Fruit fly (Drosophila melanogaster) whole organism, prepupa: ENCODE measurements around the gene JMJD4.

Experiments
- CG10631 ChIP-seq: fragments of 200-800 bp; sonication (Bioruptor generic); optimal IDR thresholded peaks from 2 replicates; lab custom pipeline; 2016; ENCODE audit warnings: missing biosample characterization, missing genetic modification characterization
- CG10669 ChIP-seq: fragments of 200-800 bp; sonication (Bioruptor generic); optimal IDR thresholded peaks from 3 replicates; lab custom pipeline; 2018; ENCODE audit warnings: missing biosample characterization, mild to moderate bottlenecking, missing genetic modification characterization, moderate library complexity
- CG11294 ChIP-seq: fragments of 200-800 bp; sonication (Bioruptor generic); IDR thresholded peaks from 2 replicates; pipeline ENCODE4 v1.3.6; 2022; ENCODE audit warnings: missing biosample characterization, missing genetic modification characterization
- CG11762 ChIP-seq: fragments of 200-800 bp; sonication (Bioruptor generic); optimal IDR thresholded peaks from 3 replicates; lab custom pipeline; 2016; ENCODE audit warnings: missing biosample characterization, missing genetic modification characterization; ENCODE audit not compliant: insufficient read depth
- CG11902 ChIP-seq: fragments of 200-800 bp; sonication (Bioruptor generic); optimal IDR thresholded peaks from 3 replicates; lab custom pipeline; 2016; ENCODE audit warnings: missing biosample characterization, missing genetic modification characterization
- CG15336 ChIP-seq: fragments of 200-800 bp; sonication (Bioruptor generic); IDR thresholded peaks from 2 replicates; pipeline ENCODE4 v1.3.6; 2022; ENCODE audit warnings: missing biosample characterization, missing genetic modification characterization
- CG1621 ChIP-seq: fragments of 200-800 bp; sonication (Bioruptor generic); optimal IDR thresholded peaks from 3 replicates; lab custom pipeline; 2018; ENCODE audit warnings: missing biosample characterization, mild to moderate bottlenecking, missing genetic modification characterization
- CG32006 ChIP-seq: fragments of 200-800 bp; sonication (Bioruptor generic); optimal IDR thresholded peaks from 3 replicates; lab custom pipeline; 2017; ENCODE audit warnings: missing biosample characterization, mild to moderate bottlenecking, missing genetic modification characterization
- CG34406 ChIP-seq: fragments of 200-800 bp; sonication (Bioruptor generic); optimal IDR thresholded peaks from 3 replicates; lab custom pipeline; 2016; ENCODE audit warnings: missing biosample characterization, missing genetic modification characterization
- CG3919 ChIP-seq: fragments of 200-800 bp; sonication (Bioruptor generic); optimal IDR thresholded peaks from 3 replicates; lab custom pipeline; 2016; ENCODE audit warnings: missing biosample characterization, missing genetic modification characterization
- CG6163 ChIP-seq: fragments of 200-800 bp; sonication (Bioruptor generic); IDR thresholded peaks from 3 replicates; pipeline ENCODE4 v1.3.6; 2022; ENCODE audit warnings: missing biosample characterization, missing genetic modification characterization
- CG6276 ChIP-seq: fragments of 200-800 bp; sonication (Bioruptor generic); optimal IDR thresholded peaks from 2 replicates; lab custom pipeline; 2017; ENCODE audit warnings: missing biosample characterization, mild to moderate bottlenecking, missing genetic modification characterization
- CG6792 ChIP-seq: fragments of 200-800 bp; sonication (Bioruptor generic); optimal IDR thresholded peaks from 3 replicates; lab custom pipeline; 2016; ENCODE audit warnings: missing biosample characterization, missing genetic modification characterization
- CG6854 ChIP-seq: fragments of 200-800 bp; sonication (Bioruptor generic); optimal IDR thresholded peaks from 2 replicates; lab custom pipeline; 2017; ENCODE audit warnings: missing biosample characterization, mild to moderate bottlenecking, missing genetic modification characterization
- CG7368 ChIP-seq: fragments of 200-800 bp; sonication (Bioruptor generic); optimal IDR thresholded peaks from 3 replicates; lab custom pipeline; 2016; ENCODE audit warnings: missing biosample characterization, missing genetic modification characterization
- CG8119 ChIP-seq: fragments of 200-800 bp; sonication (Bioruptor generic); IDR thresholded peaks from 3 replicates; pipeline ENCODE4 v1.3.6; 2022; ENCODE audit warnings: missing biosample characterization, missing genetic modification characterization
- CG8632 ChIP-seq: fragments of 200-800 bp; sonication (Bioruptor generic); optimal IDR thresholded peaks from 3 replicates; lab custom pipeline; 2016; ENCODE audit warnings: missing biosample characterization, missing genetic modification characterization
- CG9139 ChIP-seq: fragments of 200-800 bp; sonication (Bioruptor generic); optimal IDR thresholded peaks from 3 replicates; lab custom pipeline; 2017; ENCODE audit warnings: missing biosample characterization, mild to moderate bottlenecking, missing genetic modification characterization
- Eip75B ChIP-seq: fragments of 200-800 bp; sonication (Bioruptor generic); optimal IDR thresholded peaks from 3 replicates; lab custom pipeline; 2016; ENCODE audit warnings: missing biosample characterization, missing genetic modification characterization
- Eip78C ChIP-seq: fragments of 200-800 bp; sonication (Bioruptor generic); peaks from one replicate; lab custom pipeline; 2016; ENCODE audit warnings: missing biosample characterization, missing genetic modification characterization
- Ets21C ChIP-seq: fragments of 200-800 bp; sonication (Bioruptor generic); optimal IDR thresholded peaks from 3 replicates; lab custom pipeline; 2016; ENCODE audit warnings: missing biosample characterization, missing genetic modification characterization
- Gug ChIP-seq: fragments of 200-800 bp; sonication (Bioruptor generic); IDR thresholded peaks from 2 replicates; pipeline ENCODE4 v1.3.6; 2022; ENCODE audit warnings: missing biosample characterization, missing genetic modification characterization
- Hr39 ChIP-seq: fragments of 200-800 bp; sonication (Bioruptor generic); optimal IDR thresholded peaks from 2 replicates; lab custom pipeline; 2016; ENCODE audit warnings: missing biosample characterization, missing genetic modification characterization
- Hr4 ChIP-seq: fragments of 200-800 bp; sonication (Bioruptor generic); optimal IDR thresholded peaks from 3 replicates; lab custom pipeline; 2016; ENCODE audit warnings: missing biosample characterization, missing genetic modification characterization
- Lpt ChIP-seq: fragments of 200-800 bp; sonication (Bioruptor generic); optimal IDR thresholded peaks from 3 replicates; lab custom pipeline; 2016; ENCODE audit warnings: missing biosample characterization, missing genetic modification characterization
- Met ChIP-seq: fragments of 200-800 bp; sonication (Bioruptor generic); optimal IDR thresholded peaks from 3 replicates; lab custom pipeline; 2016; ENCODE audit warnings: missing biosample characterization, missing genetic modification characterization
- OdsH ChIP-seq: fragments of 200-800 bp; sonication (Bioruptor generic); optimal IDR thresholded peaks from 3 replicates; lab custom pipeline; 2016; ENCODE audit warnings: missing biosample characterization, missing genetic modification characterization
- Smox ChIP-seq: fragments of 200-800 bp; sonication (Bioruptor generic); optimal IDR thresholded peaks from 3 replicates; lab custom pipeline; 2016; ENCODE audit warnings: missing biosample characterization, missing genetic modification characterization
- Sox14 ChIP-seq: fragments of 200-800 bp; sonication (Bioruptor generic); optimal IDR thresholded peaks from 3 replicates; lab custom pipeline; 2016; ENCODE audit warnings: missing biosample characterization, missing genetic modification characterization
- acj6 ChIP-seq: fragments of 200-800 bp; sonication (Bioruptor generic); optimal IDR thresholded peaks from 3 replicates; lab custom pipeline; 2016; ENCODE audit warnings: missing biosample characterization, missing genetic modification characterization
- cyc ChIP-seq: fragments of 200-800 bp; sonication (Bioruptor generic); optimal IDR thresholded peaks from 3 replicates; lab custom pipeline; 2016; ENCODE audit warnings: missing biosample characterization, missing genetic modification characterization
- dac ChIP-seq: fragments of 200-800 bp; sonication (Bioruptor generic); optimal IDR thresholded peaks from 2 replicates; lab custom pipeline; 2017; ENCODE audit warnings: missing biosample characterization, mild to moderate bottlenecking, missing genetic modification characterization
- dsx ChIP-seq: fragments of 200-800 bp; optimal IDR thresholded peaks from 3 replicates; lab custom pipeline; 2019; ENCODE audit warnings: missing biosample characterization, mild to moderate bottlenecking, missing genetic modification characterization, moderate library complexity; ENCODE audit not compliant: poor library complexity, severe bottlenecking
- eg ChIP-seq: fragments of 200-800 bp; sonication (Bioruptor generic); IDR thresholded peaks from 3 replicates; pipeline ENCODE4 v1.3.6; 2022; ENCODE audit warnings: missing biosample characterization, missing genetic modification characterization
- esn ChIP-seq: fragments of 200-800 bp; sonication (Bioruptor generic); optimal IDR thresholded peaks from 2 replicates; lab custom pipeline; 2016; ENCODE audit warnings: missing biosample characterization, mild to moderate bottlenecking, missing genetic modification characterization, moderate library complexity
- fkh ChIP-seq: fragments of 200-800 bp; sonication (Bioruptor generic); optimal IDR thresholded peaks from 3 replicates; lab custom pipeline; 2017; ENCODE audit warnings: missing biosample characterization, mild to moderate bottlenecking, missing genetic modification characterization, moderate library complexity
- lz ChIP-seq: fragments of 200-800 bp; sonication (Bioruptor generic); optimal IDR thresholded peaks from 3 replicates; lab custom pipeline; 2016; ENCODE audit warnings: missing biosample characterization, missing genetic modification characterization
- net ChIP-seq: fragments of 200-800 bp; sonication (Bioruptor generic); optimal IDR thresholded peaks from 3 replicates; lab custom pipeline; 2016; ENCODE audit warnings: missing biosample characterization, missing genetic modification characterization
- spab ChIP-seq: fragments of 200-800 bp; sonication (Bioruptor generic); optimal IDR thresholded peaks from 2 replicates; lab custom pipeline; 2017; ENCODE audit warnings: missing biosample characterization, mild to moderate bottlenecking, missing genetic modification characterization, missing genetic modification reagents
- ss ChIP-seq, 2 experiments: fragments of 200-800 bp; sonication (Bioruptor generic); optimal IDR thresholded peaks; 2 replicates in 1 of 2; 3 replicates in 1 of 2; lab custom pipeline; 2017 to 2018; ENCODE audit warnings: mild to moderate bottlenecking in 2 of 2, missing biosample characterization in 2 of 2, missing genetic modification characterization in 2 of 2, moderate library complexity in 1 of 2
- svp ChIP-seq: fragments of 200-800 bp; sonication (Bioruptor generic); peaks from one replicate; lab custom pipeline; 2016; ENCODE audit warnings: missing biosample characterization, missing genetic modification characterization
- vri ChIP-seq: fragments of 200-800 bp; sonication (Bioruptor generic); optimal IDR thresholded peaks from 3 replicates; lab custom pipeline; 2016; ENCODE audit warnings: missing biosample characterization, mild to moderate bottlenecking, missing genetic modification characterization

JMJD4 gene

DNA sequence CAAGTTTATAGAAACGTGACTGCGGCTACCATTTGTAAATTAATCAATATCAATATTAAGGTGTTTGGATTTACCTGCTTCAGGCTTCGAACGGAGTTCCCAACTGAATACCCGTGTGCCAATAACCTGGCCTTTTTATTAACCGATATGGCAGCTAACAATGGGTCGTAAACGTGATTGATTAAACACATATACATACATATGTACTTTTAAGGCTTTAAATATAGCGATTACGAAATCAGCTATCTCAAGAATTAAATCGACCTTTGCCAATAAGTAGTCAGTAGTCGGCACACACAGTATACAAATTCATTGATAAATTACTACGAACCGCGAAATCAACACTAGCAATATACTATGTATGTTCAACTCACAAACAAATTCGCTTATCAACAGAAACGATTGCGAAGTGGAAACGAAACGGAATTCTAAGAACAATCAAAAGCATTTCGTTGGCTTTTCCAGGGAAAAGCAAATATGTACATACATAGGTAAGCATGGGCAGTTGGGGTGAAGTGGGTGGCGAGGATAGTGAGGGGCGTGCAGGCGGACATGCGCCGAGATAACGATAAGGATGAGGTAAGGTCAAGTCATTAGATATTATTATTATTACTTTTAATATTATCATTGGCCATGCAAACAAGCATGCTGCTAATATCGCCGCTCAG is 10.4 kb downstream of the JMJD4 start (continued):
- TF ChIP-seq Smox (GFP tag; lab: Kevin White, UChicago), result no peak
- TF ChIP-seq CG8632, result no peak
- no peak for TF ChIP-seq CG3919 (GFP tag; lab: Kevin White, UChicago)
- no peak for TF ChIP-seq ss (GFP tag; optimal IDR thresholded peaks at IDR 0.05; lab: Kevin White, UChicago)
- no peak for TF ChIP-seq Eip75B (GFP tag; lab: Kevin White, UChicago)
- TF ChIP-seq net (GFP tag; lab: Kevin White, UChicago), result no peak
- TF ChIP-seq Gug (GFP tag; lab: Robert Waterston, UW), result no peak
- peak; percentile 12 for TF ChIP-seq spab (GFP tag; lab: Kevin White, UChicago)
- no peak for TF ChIP-seq dsx (GFP tag; lab: Kevin White, UChicago)
- TF ChIP-seq lz (GFP tag; lab: Kevin White, UChicago), result no peak
- peak; percentile 12 for TF ChIP-seq esn (GFP tag; lab: Kevin White, UChicago)
- no peak for TF ChIP-seq CG9139 (GFP tag; lab: Kevin White, UChicago)
- TF ChIP-seq CG6163, result no peak
- no peak for TF ChIP-seq cyc (GFP tag; lab: Kevin White, UChicago)
- no peak for TF ChIP-seq Ets21C (GFP tag; lab: Kevin White, UChicago)
- no peak for TF ChIP-seq OdsH (GFP tag; lab: Kevin White, UChicago)
- TF ChIP-seq CG34406 (GFP tag; lab: Kevin White, UChicago), result no peak
- TF ChIP-seq Hr4 (GFP tag; lab: Kevin White, UChicago), result no peak
- TF ChIP-seq eg (GFP tag; lab: Robert Waterston, UW), result no peak
- no peak for TF ChIP-seq CG11762 (GFP tag; lab: Kevin White, UChicago)
- TF ChIP-seq CG6854 (GFP tag; lab: Kevin White, UChicago), result peak; percentile 17
- TF ChIP-seq CG6276, result peak; percentile 4
- TF ChIP-seq CG10631 (GFP tag; lab: Kevin White, UChicago), result no peak
- no peak for TF ChIP-seq Lpt (GFP tag; lab: Kevin White, UChicago)
- peak; percentile 91 for TF ChIP-seq vri
- TF ChIP-seq CG15336 (GFP tag; lab: Robert Waterston, UW), result no peak
- no peak for TF ChIP-seq Sox14 (GFP tag; lab: Kevin White, UChicago)

DNA sequence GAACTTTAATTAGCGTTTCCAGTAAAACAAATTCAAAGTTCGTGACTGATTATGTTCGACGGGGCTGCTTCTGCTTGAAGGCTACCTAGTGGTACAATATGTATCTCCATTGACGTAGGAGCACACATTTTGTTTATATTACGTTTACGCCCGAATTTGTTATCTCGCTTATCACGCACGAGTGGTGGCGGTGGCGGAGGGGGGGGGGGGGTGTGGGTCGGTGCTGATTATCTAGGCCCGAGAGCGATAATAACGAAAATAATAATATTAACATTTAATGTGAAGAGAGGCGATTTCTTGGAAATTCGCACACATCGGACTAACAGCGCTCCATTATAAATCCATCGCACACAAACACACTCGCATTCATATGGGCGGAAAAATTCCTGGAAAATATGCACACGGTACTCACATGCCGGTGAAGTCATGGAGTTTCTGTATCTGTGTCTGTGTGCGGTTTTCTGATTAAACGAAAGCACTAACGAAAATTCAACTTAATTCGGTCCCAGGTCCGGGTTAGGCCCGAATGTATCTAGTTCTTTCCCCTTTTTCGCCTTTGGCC is 11.5 kb downstream of the JMJD4 start:
- peak; percentile 86 for TF ChIP-seq fkh (GFP tag; lab: Kevin White, UChicago)
- no peak for TF ChIP-seq CG10669 (GFP tag; lab: Kevin White, UChicago)
- no peak for TF ChIP-seq Hr4 (GFP tag; lab: Kevin White, UChicago)
- TF ChIP-seq Sox14 (GFP tag; lab: Kevin White, UChicago), result no peak
- TF ChIP-seq vri, result peak; percentile 9
- peak; percentile 78 for TF ChIP-seq svp (GFP tag; lab: Kevin White, UChicago)

DNA sequence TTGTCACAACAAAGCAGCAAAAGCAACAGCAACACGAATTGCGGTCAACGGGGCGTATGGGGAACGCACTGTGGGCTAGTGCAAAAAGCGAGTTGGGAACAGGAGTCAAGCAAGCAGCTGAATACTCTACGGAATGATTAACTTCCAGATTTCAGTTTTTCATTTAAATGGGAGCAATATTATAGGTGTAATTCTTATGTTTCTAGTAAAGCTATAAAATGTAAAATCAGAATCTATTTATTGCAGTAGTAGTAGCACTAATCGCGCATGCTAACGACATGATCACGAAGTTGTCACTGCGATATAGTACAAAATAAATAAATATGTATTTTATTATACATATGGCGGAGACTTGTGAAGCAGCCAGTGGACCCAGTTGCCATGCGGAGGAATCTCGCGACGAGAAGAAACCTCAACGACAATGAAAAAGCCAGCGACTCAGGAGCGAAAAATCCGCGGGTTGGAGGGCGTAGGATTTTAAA is 12.4 kb downstream of the JMJD4 start:
- TF ChIP-seq Hr39, result peak; percentile 44
- peak; percentile 64 for TF ChIP-seq CG11902 (GFP tag; lab: Kevin White, UChicago)
- peak; percentile 52 for TF ChIP-seq dsx (GFP tag; lab: Kevin White, UChicago)
- peak; percentile 89 for TF ChIP-seq Eip78C (GFP tag; lab: Kevin White, UChicago)
- peak; percentile 81 for TF ChIP-seq CG32006
- no peak for TF ChIP-seq dac (GFP tag; lab: Kevin White, UChicago)
- peak; percentile 86 for TF ChIP-seq svp (GFP tag; lab: Kevin White, UChicago)
- no peak for TF ChIP-seq CG11294 (GFP tag; lab: Robert Waterston, UW)
- TF ChIP-seq Sox14 (GFP tag; lab: Kevin White, UChicago), result peak; percentile 59
- TF ChIP-seq CG15336 (GFP tag; lab: Robert Waterston, UW), result peak; percentile 70
- TF ChIP-seq net (GFP tag; lab: Kevin White, UChicago), result peak; percentile 58
- peak; percentile 58 for TF ChIP-seq Smox (GFP tag; lab: Kevin White, UChicago)
- peak; percentile 36 for TF ChIP-seq CG1621 (tag; lab: Kevin White, UChicago)
- TF ChIP-seq CG8632, result peak; percentile 66
- TF ChIP-seq CG6854 (GFP tag; lab: Kevin White, UChicago), result no peak
- TF ChIP-seq CG6792 (GFP tag; lab: Kevin White, UChicago), result peak; percentile 75
- TF ChIP-seq fkh (GFP tag; lab: Kevin White, UChicago), result no peak
- peak; percentile 48 for TF ChIP-seq CG6276
- TF ChIP-seq acj6, result peak; percentile 73
- TF ChIP-seq Met, result peak; percentile 67
- TF ChIP-seq cyc (GFP tag; lab: Kevin White, UChicago), result peak; percentile 27
- TF ChIP-seq CG7368, result peak; percentile 28
- peak; percentile 41 for TF ChIP-seq CG9139 (GFP tag; lab: Kevin White, UChicago)
- TF ChIP-seq CG8119, result peak; percentile 57
- peak; percentile 33 for TF ChIP-seq Ets21C (GFP tag; lab: Kevin White, UChicago)
- TF ChIP-seq Gug (GFP tag; lab: Robert Waterston, UW), result no peak
- TF ChIP-seq eg (GFP tag; lab: Robert Waterston, UW), result peak; percentile 44; the same call in 1 of the 3 replicates
- peak; percentile 68 for TF ChIP-seq CG10669 (GFP tag; lab: Kevin White, UChicago)
- peak; percentile 67 for TF ChIP-seq Eip75B (GFP tag; lab: Kevin White, UChicago)
- peak; percentile 34 to 69 for TF ChIP-seq ss (GFP tag; optimal IDR thresholded peaks at IDR 0.05; lab: Kevin White, UChicago)
